Fruit fly (Drosophila melanogaster) whole organism, embryonic: ENCODE results near the gene corto.

Experiments used
- ATbp ChIP-seq: fragments of 200-800 bp; sonication (Bioruptor generic); optimal IDR thresholded peaks from 2 replicates; lab custom pipeline; 2017; ENCODE audit warnings: missing biosample characterization, mild to moderate bottlenecking, missing genetic modification characterization, missing genetic modification reagents
- Antp ChIP-seq: fragments of 200-800 bp; sonication (Bioruptor generic); optimal IDR thresholded peaks from 3 replicates; lab custom pipeline; 2016; ENCODE audit warnings: missing biosample characterization, missing genetic modification characterization
- Bteb2 ChIP-seq: fragments of 200-800 bp; sonication (Bioruptor generic); optimal IDR thresholded peaks from 2 replicates; lab custom pipeline; 2016; ENCODE audit warnings: missing biosample characterization, missing genetic modification characterization
- CG10209 ChIP-seq: fragments of 200-800 bp; sonication (Bioruptor generic); optimal IDR thresholded peaks from 3 replicates; lab custom pipeline; 2017; ENCODE audit warnings: missing biosample characterization, mild to moderate bottlenecking, missing genetic modification characterization, missing genetic modification reagents
- CG10654 ChIP-seq: fragments of 200-800 bp; sonication (Bioruptor generic); optimal IDR thresholded peaks from 2 replicates; lab custom pipeline; 2016; ENCODE audit warnings: missing biosample characterization, missing genetic modification characterization
- CG10979 ChIP-seq: fragments of 200-800 bp; sonication (Bioruptor generic); optimal IDR thresholded peaks from 2 replicates; lab custom pipeline; 2018; ENCODE audit warnings: missing biosample characterization, mild to moderate bottlenecking, missing genetic modification characterization, moderate library complexity
- CG11504 ChIP-seq: fragments of 200-800 bp; sonication (Bioruptor generic); optimal IDR thresholded peaks from 3 replicates; lab custom pipeline; 2019; ENCODE audit warnings: missing biosample characterization, mild to moderate bottlenecking, missing genetic modification characterization, moderate library complexity
- CG12299 ChIP-seq: fragments of 200-800 bp; sonication (Bioruptor generic); optimal IDR thresholded peaks from 2 replicates; lab custom pipeline; 2018; ENCODE audit warnings: missing biosample characterization, mild to moderate bottlenecking, missing genetic modification characterization
- CG12391 ChIP-seq: fragments of 200-800 bp; sonication (Bioruptor generic); optimal IDR thresholded peaks from 3 replicates; lab custom pipeline; 2018; ENCODE audit warnings: missing biosample characterization, mild to moderate bottlenecking, missing genetic modification characterization, moderate library complexity
- CG12769 ChIP-seq: fragments of 200-800 bp; sonication (Bioruptor generic); optimal IDR thresholded peaks from 2 replicates; lab custom pipeline; 2019; ENCODE audit warnings: missing biosample characterization, mild to moderate bottlenecking, missing genetic modification characterization, moderate library complexity
- CG14014 ChIP-seq: fragments of 200-800 bp; sonication (Bioruptor generic); IDR thresholded peaks from 2 replicates; pipeline ENCODE4 v1.3.6; 2022; ENCODE audit warnings: missing biosample characterization, missing genetic modification characterization
- CG15479 ChIP-seq: fragments of 200-800 bp; sonication (Bioruptor generic); optimal IDR thresholded peaks from 3 replicates; lab custom pipeline; 2019; ENCODE audit warnings: missing biosample characterization, mild to moderate bottlenecking, missing genetic modification characterization, moderate library complexity
- CG15601 ChIP-seq: fragments of 200-800 bp; sonication (Bioruptor generic); optimal IDR thresholded peaks from 3 replicates; lab custom pipeline; 2019; ENCODE audit warnings: missing biosample characterization, mild to moderate bottlenecking, missing genetic modification characterization, moderate library complexity
- CG16813 ChIP-seq: fragments of 200-800 bp; sonication (Bioruptor generic); IDR thresholded peaks from 3 replicates; pipeline ENCODE4 v1.3.6; 2022; ENCODE audit warnings: missing biosample characterization, missing genetic modification characterization; ENCODE audit not compliant: partially characterized antibody
- CG2129 ChIP-seq: fragments of 200-800 bp; sonication (Bioruptor generic); IDR thresholded peaks from 2 replicates; pipeline ENCODE4 v1.3.6; 2022; ENCODE audit warnings: missing biosample characterization, missing genetic modification characterization; ENCODE audit not compliant: partially characterized antibody
- CG30431 ChIP-seq: fragments of 200-800 bp; sonication (Bioruptor generic); optimal IDR thresholded peaks from 2 replicates; lab custom pipeline; 2017; ENCODE audit warnings: missing biosample characterization, missing genetic modification characterization
- CG5180 ChIP-seq: fragments of 200-800 bp; sonication (Bioruptor generic); optimal IDR thresholded peaks from 3 replicates; lab custom pipeline; 2017; ENCODE audit warnings: missing biosample characterization, missing genetic modification characterization, mild to moderate bottlenecking, moderate library complexity, missing genetic modification reagents
- CG6689 ChIP-seq: fragments of 200-800 bp; sonication (Bioruptor generic); IDR thresholded peaks from 2 replicates; pipeline ENCODE4 v1.3.6; 2022; ENCODE audit warnings: missing biosample characterization, missing genetic modification characterization
- CG6791 ChIP-seq: fragments of 200-800 bp; sonication (Bioruptor generic); IDR thresholded peaks from 3 replicates; pipeline ENCODE4 v1.3.6; 2022; ENCODE audit warnings: missing biosample characterization, missing genetic modification characterization; ENCODE audit not compliant: partially characterized antibody
- CG8359 ChIP-seq: fragments of 200-800 bp; sonication (Bioruptor generic); optimal IDR thresholded peaks from 2 replicates; lab custom pipeline; 2017; ENCODE audit warnings: missing biosample characterization, mild to moderate bottlenecking, missing genetic modification characterization, borderline replicate concordance
- Camta ChIP-seq: fragments of 200-800 bp; sonication (Bioruptor generic); optimal IDR thresholded peaks from 2 replicates; lab custom pipeline; 2016; ENCODE audit warnings: missing biosample characterization, missing genetic modification characterization
- D19B ChIP-seq: fragments of 200-800 bp; sonication (Bioruptor generic); optimal IDR thresholded peaks from 2 replicates; lab custom pipeline; 2017; ENCODE audit warnings: missing biosample characterization, mild to moderate bottlenecking, missing genetic modification characterization
- Doc2 ChIP-seq: fragments of 200-800 bp; sonication (Bioruptor generic); IDR thresholded peaks from 2 replicates; pipeline ENCODE4 v1.3.6; 2022; ENCODE audit warnings: missing biosample characterization, missing genetic modification characterization
- E2f1 ChIP-seq: fragments of 200-800 bp; sonication (Bioruptor generic); IDR thresholded peaks from 2 replicates; pipeline ENCODE4 v1.3.6; 2022; ENCODE audit warnings: missing biosample characterization, missing genetic modification characterization
- Eip74EF ChIP-seq, 2 experiments: fragments of 200-800 bp in 1 of 2; fragments of >200 bp in 1 of 2; sonication (Bioruptor generic) in 1 of 2; optimal IDR thresholded peaks; 2 replicates each; lab custom pipeline; 2017 to 2019; ENCODE audit warnings: missing biosample characterization in 2 of 2, missing genetic modification characterization in 2 of 2, mild to moderate bottlenecking in 1 of 2, moderate library complexity in 1 of 2
- Fer1 ChIP-seq: fragments of 200-800 bp; sonication (Bioruptor generic); optimal IDR thresholded peaks from 2 replicates; lab custom pipeline; 2017; ENCODE audit warnings: missing biosample characterization, mild to moderate bottlenecking, missing genetic modification characterization
- HLHmδ ChIP-seq: fragments of 200-800 bp; sonication (Bioruptor generic); optimal IDR thresholded peaks from 2 replicates; lab custom pipeline; 2018; ENCODE audit warnings: missing biosample characterization, mild to moderate bottlenecking, missing genetic modification characterization, moderate library complexity
- Hr51 ChIP-seq, 2 experiments: fragments of 200-800 bp; sonication (Bioruptor generic); optimal IDR thresholded peaks; 2 replicates in 1 of 2; 3 replicates in 1 of 2; lab custom pipeline; 2016 to 2018; ENCODE audit warnings: missing biosample characterization in 2 of 2, missing genetic modification characterization in 2 of 2, mild to moderate bottlenecking in 1 of 2, moderate library complexity in 1 of 2
- Med ChIP-seq: fragments of 200-800 bp; sonication (Bioruptor generic); peaks from one replicate; lab custom pipeline; 2016; ENCODE audit warnings: missing biosample characterization, missing genetic modification characterization, mild to moderate bottlenecking, inconsistent platforms, moderate library complexity
- Sox100B ChIP-seq: fragments of 200-800 bp; sonication (Bioruptor generic); optimal IDR thresholded peaks from 3 replicates; lab custom pipeline; 2018; ENCODE audit warnings: missing biosample characterization, mild to moderate bottlenecking, missing genetic modification characterization
- Ssrp ChIP-seq: fragments of 200-800 bp; sonication (Bioruptor generic); optimal IDR thresholded peaks from 2 replicates; lab custom pipeline; 2018; ENCODE audit warnings: missing biosample characterization, mild to moderate bottlenecking, missing genetic modification characterization, moderate library complexity
- Taf1 ChIP-seq: fragments of 200-800 bp; sonication (Bioruptor generic); IDR thresholded peaks from 2 replicates; pipeline ENCODE4 v1.3.6; 2022; ENCODE audit warnings: missing biosample characterization, missing genetic modification characterization
- Xrp1 ChIP-seq: fragments of 200-800 bp; sonication (Bioruptor generic); IDR thresholded peaks from 2 replicates; pipeline ENCODE4 v1.3.6; 2022; ENCODE audit warnings: missing biosample characterization, missing genetic modification characterization
- chif ChIP-seq, 2 experiments: fragments of 200-800 bp; sonication (Bioruptor generic); optimal IDR thresholded peaks; 3 replicates each; lab custom pipeline; 2016; ENCODE audit warnings: missing biosample characterization in 2 of 2, missing genetic modification characterization in 2 of 2
- dmrt11E ChIP-seq: fragments of 200-800 bp; sonication (Bioruptor generic); optimal IDR thresholded peaks from 3 replicates; lab custom pipeline; 2018; ENCODE audit warnings: missing biosample characterization, mild to moderate bottlenecking, missing genetic modification characterization, moderate library complexity
- emc ChIP-seq: fragments of 200-800 bp; sonication (Bioruptor generic); optimal IDR thresholded peaks from 2 replicates; lab custom pipeline; 2016; ENCODE audit warnings: missing biosample characterization, missing genetic modification characterization
- gem ChIP-seq: fragments of 200-800 bp; sonication (Bioruptor generic); optimal IDR thresholded peaks from 2 replicates; lab custom pipeline; 2019; ENCODE audit warnings: missing biosample characterization, mild to moderate bottlenecking, missing genetic modification characterization, moderate library complexity
- grau ChIP-seq: fragments of 200-800 bp; optimal IDR thresholded peaks from 3 replicates; lab custom pipeline; 2019; ENCODE audit warnings: missing biosample characterization, mild to moderate bottlenecking, missing genetic modification characterization, moderate library complexity
- jing ChIP-seq: fragments of 200-800 bp; sonication (Bioruptor generic); optimal IDR thresholded peaks from 2 replicates; lab custom pipeline; 2018; ENCODE audit warnings: missing biosample characterization, mild to moderate bottlenecking, missing genetic modification characterization
- lilli ChIP-seq: fragments of 200-800 bp; sonication (Bioruptor generic); optimal IDR thresholded peaks from 3 replicates; lab custom pipeline; 2016; ENCODE audit warnings: missing biosample characterization, missing genetic modification characterization
- lola ChIP-seq, 3 experiments: fragments of >200 bp in 2 of 3; fragments of 200-800 bp in 1 of 3; sonication (Bioruptor generic) in 1 of 3; optimal IDR thresholded peaks; 2 replicates each; lab custom pipeline; 2017 to 2019; ENCODE audit warnings: missing biosample characterization in 3 of 3, missing genetic modification characterization in 3 of 3, mild to moderate bottlenecking in 1 of 3, moderate library complexity in 1 of 3
- pzg ChIP-seq: fragments of 200-800 bp; sonication (Bioruptor generic); optimal IDR thresholded peaks from 3 replicates; lab custom pipeline; 2018; ENCODE audit warnings: missing biosample characterization, mild to moderate bottlenecking, missing genetic modification characterization, moderate library complexity
- row ChIP-seq: fragments of 200-800 bp; sonication (Bioruptor generic); IDR thresholded peaks from 3 replicates; pipeline ENCODE4 v1.3.6; 2022; ENCODE audit warnings: missing biosample characterization, missing genetic modification characterization
- sens ChIP-seq: fragments of 200-800 bp; sonication (Bioruptor generic); peaks from one replicate; lab custom pipeline; 2016; ENCODE audit warnings: missing biosample characterization, missing genetic modification characterization
- ssp ChIP-seq: fragments of 200-800 bp; sonication (Bioruptor generic); IDR thresholded peaks from 2 replicates; pipeline ENCODE4 v1.3.6; 2022; ENCODE audit warnings: missing biosample characterization, missing genetic modification characterization
- twi ChIP-seq: fragments of 200-800 bp; optimal IDR thresholded peaks from 2 replicates; lab custom pipeline; 2019; ENCODE audit warnings: missing biosample characterization, mild to moderate bottlenecking, missing genetic modification characterization, moderate library complexity
- wdn ChIP-seq: fragments of 200-800 bp; sonication (Bioruptor generic); IDR thresholded peaks from 2 replicates; pipeline ENCODE4 v1.3.6; 2022; ENCODE audit warnings: missing biosample characterization, missing genetic modification characterization
- z ChIP-seq: fragments of 200-800 bp; sonication (Bioruptor generic); IDR thresholded peaks from 3 replicates; pipeline ENCODE4 v1.3.6; 2022; ENCODE audit warnings: missing biosample characterization, missing genetic modification characterization

Gene corto

DNA sequence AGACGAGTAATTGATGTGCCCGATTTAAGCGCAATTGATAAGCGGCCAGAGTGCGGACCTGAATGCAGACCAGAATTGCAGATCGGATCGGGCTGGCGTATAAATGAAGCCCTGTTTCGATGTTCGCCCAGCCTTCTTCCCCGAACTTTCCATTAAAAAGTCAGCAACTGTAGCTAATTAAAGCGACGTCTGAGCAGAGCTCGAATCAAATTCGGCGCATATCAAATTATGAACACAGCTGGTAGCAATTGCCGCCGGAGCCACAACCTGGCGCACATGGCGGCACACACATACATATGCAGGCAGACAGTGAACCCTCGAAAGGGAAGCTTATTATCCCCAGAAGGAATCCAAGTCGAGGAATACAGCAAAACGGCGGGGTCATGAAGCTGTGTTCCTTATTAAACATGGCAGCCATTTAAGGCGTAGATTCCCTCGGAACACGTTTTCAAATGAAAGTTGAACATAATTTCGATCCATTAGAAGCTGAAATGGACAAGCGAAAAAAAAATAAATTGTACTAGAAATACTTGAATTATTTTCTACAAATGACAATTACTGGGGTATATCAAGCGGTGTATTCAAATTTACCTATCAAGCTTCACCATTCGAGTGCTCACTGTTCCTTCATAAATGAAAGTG, 16.6 kb upstream of the corto start (continued):
- TF ChIP-seq Antp (GFP tag; lab: Kevin White, UChicago) (peak; percentile 29), Eip74EF (GFP tag; optimal IDR thresholded peaks at IDR 0.05; lab: Kevin White, UChicago) (no peak), CG5180 (GFP tag; lab: Kevin White, UChicago) (no peak), CG10654 (GFP tag; lab: Kevin White, UChicago) (no peak), Sox100B (peak; percentile 11), wdn (no peak), Bteb2 (peak; percentile 10), gem (tag; lab: Kevin White, UChicago) (peak; percentile 45), CG14014 (GFP tag; lab: Robert Waterston, UW) (0 out of 2 replicates have a peak, but pooled peaks have one; percentile 20), CG30431 (GFP tag; lab: Kevin White, UChicago) (no peak), Hr51 (GFP tag; optimal IDR thresholded peaks at IDR 0.05; lab: Kevin White, UChicago) (peak in 1 of 2 experiments; percentile 4), CG11504 (tag; lab: Kevin White, UChicago) (peak; percentile 47), CG10979 (tag; lab: Kevin White, UChicago) (peak; percentile 27), Med (GFP tag; lab: Kevin White, UChicago) (peak; percentile 78), lola (GFP tag; optimal IDR thresholded peaks at IDR 0.05; lab: Kevin White, UChicago) (peak in 1 of 3 experiments; percentile 21), twi (tag; lab: Kevin White, UChicago) (peak; percentile 40), CG6689 (peak; percentile 37; the same call in 1 of the 2 replicates), Xrp1 (GFP tag; lab: Robert Waterston, UW) (0 out of 2 replicates have a peak, but pooled peaks have one; percentile 18), D19B (GFP tag; lab: Kevin White, UChicago) (no peak), lilli (GFP tag; lab: Kevin White, UChicago) (peak; percentile 8), Camta (peak; percentile 6), CG12769 (tag; lab: Kevin White, UChicago) (no peak), CG10209 (GFP tag; lab: Kevin White, UChicago) (no peak), ssp (no peak), chif (GFP tag; optimal IDR thresholded peaks at IDR 0.05; lab: Kevin White, UChicago) (peak; percentile 8 to 28), CG15601 (tag; lab: Kevin White, UChicago) (peak; percentile 16), CG2129 (GFP tag; lab: Robert Waterston, UW) (no peak), E2f1 (GFP tag; lab: Robert Waterston, UW) (no peak), Doc2 (GFP tag; lab: Robert Waterston, UW) (no peak), ATbp (GFP tag; lab: Kevin White, UChicago) (no peak), jing (GFP tag; lab: Kevin White, UChicago) (no peak), Ssrp (tag; lab: Kevin White, UChicago) (peak; percentile 4), CG6791 (GFP tag; lab: Robert Waterston, UW) (no peak), Taf1 (no peak), Fer1 (GFP tag; lab: Kevin White, UChicago) (peak; percentile 7), row (GFP tag; lab: Robert Waterston, UW) (peak; percentile 48), CG12299 (no peak), sens (GFP tag; lab: Kevin White, UChicago) (peak; percentile 84), pzg (GFP tag; lab: Kevin White, UChicago) (no peak), emc (no peak), dmrt11E (tag; lab: Kevin White, UChicago) (peak; percentile 27), CG15479 (GFP tag; lab: Kevin White, UChicago) (no peak), z (GFP tag; lab: Robert Waterston, UW) (no peak), grau (tag; lab: Kevin White, UChicago) (peak; percentile 85), CG12391 (tag; lab: Kevin White, UChicago) (peak; percentile 20), CG16813 (GFP tag; lab: Robert Waterston, UW) (no peak), CG8359 (GFP tag; lab: Kevin White, UChicago) (no peak), HLHmδ (GFP tag; lab: Kevin White, UChicago) (no peak)
